Fruit fly (Drosophila melanogaster) whole organism, prepupa: ENCODE data around the gene IA-2.
A peak's percentile ranks its signal among the peaks of the same experiment; 100 is the strongest.

Source experiments
- Blimp-1 ChIP-seq: fragments of 200-800 bp; sonication (Bioruptor generic); optimal IDR thresholded peaks from 3 replicates; lab custom pipeline; 2017; ENCODE audit warnings: missing biosample characterization, missing genetic modification characterization, mild to moderate bottlenecking, moderate library complexity, missing genetic modification reagents
- CG10631 ChIP-seq: fragments of 200-800 bp; sonication (Bioruptor generic); optimal IDR thresholded peaks from 2 replicates; lab custom pipeline; 2016; ENCODE audit warnings: missing biosample characterization, missing genetic modification characterization
- CG11294 ChIP-seq: fragments of 200-800 bp; sonication (Bioruptor generic); IDR thresholded peaks from 2 replicates; pipeline ENCODE4 v1.3.6; 2022; ENCODE audit warnings: missing biosample characterization, missing genetic modification characterization
- CG11762 ChIP-seq: fragments of 200-800 bp; sonication (Bioruptor generic); optimal IDR thresholded peaks from 3 replicates; lab custom pipeline; 2016; ENCODE audit warnings: missing biosample characterization, missing genetic modification characterization; ENCODE audit not compliant: insufficient read depth
- CG11902 ChIP-seq: fragments of 200-800 bp; sonication (Bioruptor generic); optimal IDR thresholded peaks from 3 replicates; lab custom pipeline; 2016; ENCODE audit warnings: missing biosample characterization, missing genetic modification characterization
- CG1621 ChIP-seq: fragments of 200-800 bp; sonication (Bioruptor generic); optimal IDR thresholded peaks from 3 replicates; lab custom pipeline; 2018; ENCODE audit warnings: missing biosample characterization, mild to moderate bottlenecking, missing genetic modification characterization
- CG16779 ChIP-seq: fragments of 200-800 bp; sonication (Bioruptor generic); optimal IDR thresholded peaks from 3 replicates; lab custom pipeline; 2017; ENCODE audit warnings: missing biosample characterization, mild to moderate bottlenecking, missing genetic modification characterization
- CG3032 ChIP-seq: fragments of 200-800 bp; optimal IDR thresholded peaks from 2 replicates; lab custom pipeline; 2019; ENCODE audit warnings: missing biosample characterization, mild to moderate bottlenecking, missing genetic modification characterization, moderate library complexity
- CG31627 ChIP-seq: fragments of 200-800 bp; sonication (Bioruptor generic); optimal IDR thresholded peaks from 3 replicates; lab custom pipeline; 2016; ENCODE audit warnings: missing biosample characterization, missing genetic modification characterization
- CG32006 ChIP-seq: fragments of 200-800 bp; sonication (Bioruptor generic); optimal IDR thresholded peaks from 3 replicates; lab custom pipeline; 2017; ENCODE audit warnings: missing biosample characterization, mild to moderate bottlenecking, missing genetic modification characterization
- CG34406 ChIP-seq: fragments of 200-800 bp; sonication (Bioruptor generic); optimal IDR thresholded peaks from 3 replicates; lab custom pipeline; 2016; ENCODE audit warnings: missing biosample characterization, missing genetic modification characterization
- CG3919 ChIP-seq: fragments of 200-800 bp; sonication (Bioruptor generic); optimal IDR thresholded peaks from 3 replicates; lab custom pipeline; 2016; ENCODE audit warnings: missing biosample characterization, missing genetic modification characterization
- CG4318 ChIP-seq: fragments of 200-800 bp; sonication (Bioruptor generic); optimal IDR thresholded peaks from 3 replicates; lab custom pipeline; 2017; ENCODE audit warnings: missing biosample characterization, mild to moderate bottlenecking, missing genetic modification characterization
- CG6163 ChIP-seq: fragments of 200-800 bp; sonication (Bioruptor generic); IDR thresholded peaks from 3 replicates; pipeline ENCODE4 v1.3.6; 2022; ENCODE audit warnings: missing biosample characterization, missing genetic modification characterization
- CG6792 ChIP-seq: fragments of 200-800 bp; sonication (Bioruptor generic); optimal IDR thresholded peaks from 3 replicates; lab custom pipeline; 2016; ENCODE audit warnings: missing biosample characterization, missing genetic modification characterization
- CG6808 ChIP-seq: fragments of 200-800 bp; sonication (Bioruptor generic); optimal IDR thresholded peaks from 3 replicates; lab custom pipeline; 2017; ENCODE audit warnings: missing biosample characterization, missing genetic modification characterization, mild to moderate bottlenecking, moderate library complexity, missing genetic modification reagents
- CG7368 ChIP-seq: fragments of 200-800 bp; sonication (Bioruptor generic); optimal IDR thresholded peaks from 3 replicates; lab custom pipeline; 2016; ENCODE audit warnings: missing biosample characterization, missing genetic modification characterization
- CG8119 ChIP-seq: fragments of 200-800 bp; sonication (Bioruptor generic); IDR thresholded peaks from 3 replicates; pipeline ENCODE4 v1.3.6; 2022; ENCODE audit warnings: missing biosample characterization, missing genetic modification characterization
- CG8319 ChIP-seq: fragments of 200-800 bp; sonication (Bioruptor generic); optimal IDR thresholded peaks from 3 replicates; lab custom pipeline; 2016; ENCODE audit warnings: missing biosample characterization, missing genetic modification characterization
- CG9139 ChIP-seq: fragments of 200-800 bp; sonication (Bioruptor generic); optimal IDR thresholded peaks from 3 replicates; lab custom pipeline; 2017; ENCODE audit warnings: missing biosample characterization, mild to moderate bottlenecking, missing genetic modification characterization
- Eip78C ChIP-seq: fragments of 200-800 bp; sonication (Bioruptor generic); peaks from one replicate; lab custom pipeline; 2016; ENCODE audit warnings: missing biosample characterization, missing genetic modification characterization
- Eip93F ChIP-seq: fragments of 200-800 bp; sonication (Bioruptor generic); optimal IDR thresholded peaks from 2 replicates; lab custom pipeline; 2016; ENCODE audit warnings: missing biosample characterization, mild to moderate bottlenecking, missing genetic modification characterization
- Ets21C ChIP-seq: fragments of 200-800 bp; sonication (Bioruptor generic); optimal IDR thresholded peaks from 3 replicates; lab custom pipeline; 2016; ENCODE audit warnings: missing biosample characterization, missing genetic modification characterization
- Gug ChIP-seq: fragments of 200-800 bp; sonication (Bioruptor generic); IDR thresholded peaks from 2 replicates; pipeline ENCODE4 v1.3.6; 2022; ENCODE audit warnings: missing biosample characterization, missing genetic modification characterization
- Hr38 ChIP-seq: sonication (Bioruptor generic); optimal IDR thresholded peaks from 2 replicates; lab custom pipeline; 2016; ENCODE audit warnings: missing biosample characterization, missing genetic modification characterization
- Hr39 ChIP-seq: fragments of 200-800 bp; sonication (Bioruptor generic); optimal IDR thresholded peaks from 2 replicates; lab custom pipeline; 2016; ENCODE audit warnings: missing biosample characterization, missing genetic modification characterization
- Hr4 ChIP-seq: fragments of 200-800 bp; sonication (Bioruptor generic); optimal IDR thresholded peaks from 3 replicates; lab custom pipeline; 2016; ENCODE audit warnings: missing biosample characterization, missing genetic modification characterization
- Lpt ChIP-seq: fragments of 200-800 bp; sonication (Bioruptor generic); optimal IDR thresholded peaks from 3 replicates; lab custom pipeline; 2016; ENCODE audit warnings: missing biosample characterization, missing genetic modification characterization
- Met ChIP-seq: fragments of 200-800 bp; sonication (Bioruptor generic); optimal IDR thresholded peaks from 3 replicates; lab custom pipeline; 2016; ENCODE audit warnings: missing biosample characterization, missing genetic modification characterization
- OdsH ChIP-seq: fragments of 200-800 bp; sonication (Bioruptor generic); optimal IDR thresholded peaks from 3 replicates; lab custom pipeline; 2016; ENCODE audit warnings: missing biosample characterization, missing genetic modification characterization
- Smox ChIP-seq: fragments of 200-800 bp; sonication (Bioruptor generic); optimal IDR thresholded peaks from 3 replicates; lab custom pipeline; 2016; ENCODE audit warnings: missing biosample characterization, missing genetic modification characterization
- Sox102F ChIP-seq: fragments of 200-800 bp; sonication (Bioruptor generic); optimal IDR thresholded peaks from 2 replicates; lab custom pipeline; 2016; ENCODE audit warnings: missing biosample characterization, mild to moderate bottlenecking, missing genetic modification characterization
- Sox14 ChIP-seq: fragments of 200-800 bp; sonication (Bioruptor generic); optimal IDR thresholded peaks from 3 replicates; lab custom pipeline; 2016; ENCODE audit warnings: missing biosample characterization, missing genetic modification characterization
- Sox15 ChIP-seq: fragments of 200-800 bp; sonication (Bioruptor generic); optimal IDR thresholded peaks from 3 replicates; lab custom pipeline; 2016; ENCODE audit warnings: missing biosample characterization, missing genetic modification characterization
- achi ChIP-seq: fragments of 200-800 bp; sonication (Bioruptor generic); optimal IDR thresholded peaks from 3 replicates; lab custom pipeline; 2016; ENCODE audit warnings: missing biosample characterization, missing genetic modification characterization
- cyc ChIP-seq: fragments of 200-800 bp; sonication (Bioruptor generic); optimal IDR thresholded peaks from 3 replicates; lab custom pipeline; 2016; ENCODE audit warnings: missing biosample characterization, missing genetic modification characterization
- dac ChIP-seq: fragments of 200-800 bp; sonication (Bioruptor generic); optimal IDR thresholded peaks from 2 replicates; lab custom pipeline; 2017; ENCODE audit warnings: missing biosample characterization, mild to moderate bottlenecking, missing genetic modification characterization
- esn ChIP-seq: fragments of 200-800 bp; sonication (Bioruptor generic); optimal IDR thresholded peaks from 2 replicates; lab custom pipeline; 2016; ENCODE audit warnings: missing biosample characterization, mild to moderate bottlenecking, missing genetic modification characterization, moderate library complexity
- fd59A ChIP-seq: fragments of 200-800 bp; sonication (Bioruptor generic); optimal IDR thresholded peaks from 2 replicates; lab custom pipeline; 2017; ENCODE audit warnings: missing biosample characterization, mild to moderate bottlenecking, missing genetic modification characterization, missing genetic modification reagents
- fd85E ChIP-seq: fragments of 200-800 bp; sonication (Bioruptor generic); optimal IDR thresholded peaks from 3 replicates; lab custom pipeline; 2016; ENCODE audit warnings: missing biosample characterization, missing genetic modification characterization
- fkh ChIP-seq: fragments of 200-800 bp; sonication (Bioruptor generic); optimal IDR thresholded peaks from 3 replicates; lab custom pipeline; 2017; ENCODE audit warnings: missing biosample characterization, mild to moderate bottlenecking, missing genetic modification characterization, moderate library complexity
- lz ChIP-seq: fragments of 200-800 bp; sonication (Bioruptor generic); optimal IDR thresholded peaks from 3 replicates; lab custom pipeline; 2016; ENCODE audit warnings: missing biosample characterization, missing genetic modification characterization
- net ChIP-seq: fragments of 200-800 bp; sonication (Bioruptor generic); optimal IDR thresholded peaks from 3 replicates; lab custom pipeline; 2016; ENCODE audit warnings: missing biosample characterization, missing genetic modification characterization
- pdm3 ChIP-seq: fragments of 200-800 bp; sonication (Bioruptor generic); optimal IDR thresholded peaks from 3 replicates; lab custom pipeline; 2016; ENCODE audit warnings: missing biosample characterization, missing genetic modification characterization
- salr ChIP-seq, 2 experiments: fragments of 200-800 bp; sonication (Bioruptor generic); optimal IDR thresholded peaks; 3 replicates each; lab custom pipeline; 2016 to 2018; ENCODE audit warnings: missing biosample characterization in 2 of 2, missing genetic modification characterization in 2 of 2, mild to moderate bottlenecking in 1 of 2
- spab ChIP-seq: fragments of 200-800 bp; sonication (Bioruptor generic); optimal IDR thresholded peaks from 2 replicates; lab custom pipeline; 2017; ENCODE audit warnings: missing biosample characterization, mild to moderate bottlenecking, missing genetic modification characterization, missing genetic modification reagents
- ss ChIP-seq, 2 experiments: fragments of 200-800 bp; sonication (Bioruptor generic); optimal IDR thresholded peaks; 2 replicates in 1 of 2; 3 replicates in 1 of 2; lab custom pipeline; 2017 to 2018; ENCODE audit warnings: mild to moderate bottlenecking in 2 of 2, missing biosample characterization in 2 of 2, missing genetic modification characterization in 2 of 2, moderate library complexity in 1 of 2
- svp ChIP-seq: fragments of 200-800 bp; sonication (Bioruptor generic); peaks from one replicate; lab custom pipeline; 2016; ENCODE audit warnings: missing biosample characterization, missing genetic modification characterization
- topi ChIP-seq: fragments of 200-800 bp; sonication (Bioruptor generic); optimal IDR thresholded peaks from 3 replicates; lab custom pipeline; 2016; ENCODE audit warnings: missing biosample characterization, missing genetic modification characterization

The IA-2 gene

dm6 chr2L:1075753-1076152 lies 27.9 kb upstream of the IA-2 start (continued):
- peak; percentile 88 for TF ChIP-seq CG8119 (GFP tag; lab: Robert Waterston, UW)
- TF ChIP-seq lz (GFP tag; lab: Kevin White, UChicago): peak; percentile 64
- TF ChIP-seq Hr4 (GFP tag; lab: Kevin White, UChicago): no peak
- no peak for TF ChIP-seq OdsH (GFP tag; lab: Kevin White, UChicago)
- TF ChIP-seq dac (GFP tag; lab: Kevin White, UChicago): peak; percentile 78
- peak; percentile 70 for TF ChIP-seq cyc (GFP tag; lab: Kevin White, UChicago)
- TF ChIP-seq Met (GFP tag; lab: Kevin White, UChicago): no peak
- TF ChIP-seq CG1621 (tag; lab: Kevin White, UChicago): peak; percentile 39
- peak; percentile 90 for TF ChIP-seq CG6163
- TF ChIP-seq Hr39 (GFP tag; lab: Kevin White, UChicago): peak; percentile 81
- peak; percentile 24 for TF ChIP-seq CG16779 (tag; lab: Kevin White, UChicago)
- TF ChIP-seq CG31627 (GFP tag; lab: Kevin White, UChicago): peak; percentile 77
- TF ChIP-seq CG32006 (GFP tag; lab: Kevin White, UChicago): peak; percentile 89
- TF ChIP-seq spab (GFP tag; lab: Kevin White, UChicago): peak; percentile 1
- peak; percentile 67 for TF ChIP-seq CG3919
- TF ChIP-seq pdm3 (GFP tag; lab: Kevin White, UChicago): peak; percentile 84
- TF ChIP-seq fd85E (GFP tag; lab: Kevin White, UChicago): no peak
- TF ChIP-seq Sox15 (GFP tag; lab: Kevin White, UChicago): peak; percentile 25
- peak; percentile 75 for TF ChIP-seq svp (GFP tag; lab: Kevin White, UChicago)
- TF ChIP-seq CG34406: peak; percentile 9
- TF ChIP-seq esn (GFP tag; lab: Kevin White, UChicago): peak; percentile 69
- no peak for TF ChIP-seq Eip93F (GFP tag; lab: Kevin White, UChicago)
- no peak for TF ChIP-seq CG9139 (GFP tag; lab: Kevin White, UChicago)
- peak; percentile 37 for TF ChIP-seq CG3032 (tag; lab: Kevin White, UChicago)
- TF ChIP-seq CG11902 (GFP tag; lab: Kevin White, UChicago): peak; percentile 18
- TF ChIP-seq CG6808 (GFP tag; lab: Kevin White, UChicago): peak; percentile 14
- TF ChIP-seq CG11762: peak; percentile 43
- peak; percentile 82 for TF ChIP-seq Sox14 (GFP tag; lab: Kevin White, UChicago)
- TF ChIP-seq Lpt: peak; percentile 71
- TF ChIP-seq achi (GFP tag; lab: Kevin White, UChicago): peak; percentile 64
- peak; percentile 17 for TF ChIP-seq fd59A (GFP tag; lab: Kevin White, UChicago)
- no peak for TF ChIP-seq Smox (GFP tag; lab: Kevin White, UChicago)
- peak; percentile 41 for TF ChIP-seq CG7368
- TF ChIP-seq CG8319 (GFP tag; lab: Kevin White, UChicago): peak; percentile 34
- TF ChIP-seq CG11294 (GFP tag; lab: Robert Waterston, UW): peak; percentile 77
- no peak for TF ChIP-seq CG4318 (GFP tag; lab: Kevin White, UChicago)

- TF ChIP-seq Sox102F (GFP tag; lab: Kevin White, UChicago) (no peak), Sox15 (GFP tag; lab: Kevin White, UChicago) (no peak), CG11902 (GFP tag; lab: Kevin White, UChicago) (no peak), CG6792 (GFP tag; lab: Kevin White, UChicago) (no peak), CG34406 (no peak), Smox (GFP tag; lab: Kevin White, UChicago) (no peak), CG8119 (GFP tag; lab: Robert Waterston, UW) (peak; percentile 78), CG8319 (GFP tag; lab: Kevin White, UChicago) (no peak), Hr39 (GFP tag; lab: Kevin White, UChicago) (no peak), dac (GFP tag; lab: Kevin White, UChicago) (peak; percentile 34), ss (GFP tag; optimal IDR thresholded peaks at IDR 0.05; lab: Kevin White, UChicago) (no peak), Eip78C (peak; percentile 65), Lpt (peak; percentile 42), fkh (GFP tag; lab: Kevin White, UChicago) (peak; percentile 17), Gug (GFP tag; lab: Robert Waterston, UW) (no peak), Hr4 (GFP tag; lab: Kevin White, UChicago) (peak; percentile 64), Hr38 (GFP tag; lab: Kevin White, UChicago) (no peak), topi (no peak), Ets21C (GFP tag; lab: Kevin White, UChicago) (no peak), svp (GFP tag; lab: Kevin White, UChicago) (no peak), net (GFP tag; lab: Kevin White, UChicago) (peak; percentile 1), Blimp-1 (GFP tag; lab: Kevin White, UChicago) (no peak), salr (GFP tag; optimal IDR thresholded peaks at IDR 0.05; lab: Kevin White, UChicago) (no peak), CG10631 (peak; percentile 16)
Observed at dm6 chr2L:1074180-1074864, 26.5 kb upstream of the IA-2 start.
